Worm (Caenorhabditis elegans) whole organism, L1 larva: Measurements from ENCODE around the gene paqr-3.
A peak's percentile ranks its signal among the peaks of the same experiment; 100 is the strongest.

Source experiments
- F16B12.6 ChIP-seq: fragments of 150-350 bp; optimal IDR thresholded peaks from 2 replicates; lab custom pipeline; 2014; ENCODE audit warnings: missing biosample characterization, missing genetic modification characterization
- aha-1 ChIP-seq: fragments of 150-350 bp; optimal IDR thresholded peaks from 2 replicates; lab custom pipeline; 2014; ENCODE audit warnings: missing biosample characterization, missing genetic modification characterization
- aly-2 ChIP-seq: fragments of 150-350 bp; optimal IDR thresholded peaks from 2 replicates; lab custom pipeline; 2014; ENCODE audit warnings: missing biosample characterization, missing genetic modification characterization
- blmp-1 ChIP-seq: fragments of 150-350 bp; optimal IDR thresholded peaks from 2 replicates; lab custom pipeline; 2014; ENCODE audit warnings: missing biosample characterization, missing genetic modification characterization
- ceh-8 ChIP-seq: fragments of 200-800 bp; sonication (Bioruptor generic); optimal IDR thresholded peaks from 2 replicates; lab custom pipeline; 2018; ENCODE audit warnings: mild to moderate bottlenecking, missing genetic modification characterization, moderate library complexity, missing compliant biosample characterization
- ceh-82 ChIP-seq, 3 experiments: fragments of 150-350 bp in 1 of 3; sonication (generic microtip) in 2 of 3; optimal IDR thresholded peaks; 2 replicates each; lab custom pipeline; 2014 to 2017; ENCODE audit warnings: missing biosample characterization in 3 of 3, missing genetic modification characterization in 3 of 3
- ces-1 ChIP-seq: fragments of 150-350 bp; optimal IDR thresholded peaks from 2 replicates; lab custom pipeline; 2014; ENCODE audit warnings: missing biosample characterization, missing genetic modification reagents, missing genetic modification characterization
- efl-1 ChIP-seq, 4 experiments: fragments of 150-350 bp; optimal IDR thresholded peaks in 3 of 4; peaks in 1 of 4; 1 replicate in 1 of 4; 2 replicates in 3 of 4; lab custom pipeline; 2014; ENCODE audit warnings: missing biosample characterization in 2 of 4, missing genetic modification characterization in 2 of 4, missing genetic modification reagents in 2 of 4
- elt-2 ChIP-seq: sonication (generic microtip); optimal IDR thresholded peaks from 2 replicates; lab custom pipeline; 2016; ENCODE audit warnings: missing genetic modification characterization, mild to moderate bottlenecking, inconsistent platforms, missing compliant biosample characterization, missing genetic modification reagents
- elt-3 ChIP-seq, 6 experiments: fragments of 150-350 bp in 1 of 6; sonication (generic microtip); optimal IDR thresholded peaks; 2 replicates each; lab custom pipeline; 2017 to 2018; ENCODE audit warnings: missing biosample characterization in 6 of 6, missing genetic modification characterization in 6 of 6, inconsistent platforms in 1 of 6
- ets-5 ChIP-seq: fragments of 200-800 bp; sonication (Bioruptor generic); IDR thresholded peaks from 2 replicates; pipeline ENCODE4 v1.3.6; 2022; ENCODE audit warnings: missing genetic modification characterization, missing compliant biosample characterization
- fkh-10 ChIP-seq: sonication (generic microtip); optimal IDR thresholded peaks from 2 replicates; lab custom pipeline; 2017; ENCODE audit warnings: missing biosample characterization, missing genetic modification reagents, missing genetic modification characterization
- fkh-4 ChIP-seq: sonication (generic microtip); optimal IDR thresholded peaks from 2 replicates; lab custom pipeline; 2016; ENCODE audit warnings: missing compliant biosample characterization, missing genetic modification characterization, borderline replicate concordance
- fkh-8 ChIP-seq: sonication (generic microtip); optimal IDR thresholded peaks from 2 replicates; lab custom pipeline; 2016; ENCODE audit warnings: mild to moderate bottlenecking, missing genetic modification characterization, missing compliant biosample characterization
- hpl-2 ChIP-seq: fragments of 150-350 bp; optimal IDR thresholded peaks from 2 replicates; lab custom pipeline; 2014; ENCODE audit warnings: missing biosample characterization, missing genetic modification reagents, missing genetic modification characterization
- isw-1 ChIP-seq: fragments of 200-800 bp; sonication (Bioruptor generic); IDR thresholded peaks from 2 replicates; pipeline ENCODE4 v1.3.6; 2022; ENCODE audit warnings: missing genetic modification characterization, missing compliant biosample characterization
- jun-1 ChIP-seq: fragments of 150-350 bp; optimal IDR thresholded peaks from 2 replicates; lab custom pipeline; 2014; ENCODE audit warnings: missing biosample characterization, missing genetic modification reagents, missing genetic modification characterization
- lin-13 ChIP-seq: fragments of 150-350 bp; optimal IDR thresholded peaks from 2 replicates; lab custom pipeline; 2014; ENCODE audit warnings: missing biosample characterization, missing genetic modification reagents, missing genetic modification characterization
- lin-14 ChIP-seq: fragments of 200-800 bp; sonication (Bioruptor generic); optimal IDR thresholded peaks from 2 replicates; lab custom pipeline; 2018; ENCODE audit warnings: mild to moderate bottlenecking, missing genetic modification characterization, moderate library complexity, missing compliant biosample characterization
- lin-15B ChIP-seq: fragments of 150-350 bp; sonication (generic microtip); optimal IDR thresholded peaks from 3 replicates; lab custom pipeline; 2014; ENCODE audit warnings: missing biosample characterization, missing genetic modification characterization
- lin-35 ChIP-seq, 2 experiments: fragments of 150-350 bp; optimal IDR thresholded peaks; 2 replicates each; lab custom pipeline; 2014; ENCODE audit warnings: missing biosample characterization in 2 of 2, missing genetic modification characterization in 2 of 2, missing genetic modification reagents in 2 of 2
- lir-3 ChIP-seq: sonication (generic microtip); optimal IDR thresholded peaks from 2 replicates; lab custom pipeline; 2016; ENCODE audit warnings: mild to moderate bottlenecking, missing genetic modification characterization, moderate library complexity, missing compliant biosample characterization; ENCODE audit not compliant: poor library complexity
- lsy-2 ChIP-seq, 2 experiments: fragments of 150-350 bp; optimal IDR thresholded peaks; 2 replicates each; lab custom pipeline; 2014; ENCODE audit warnings: missing biosample characterization in 2 of 2, missing genetic modification characterization in 2 of 2
- mab-9 ChIP-seq: fragments of 200-800 bp; sonication (Bioruptor generic); IDR thresholded peaks from 2 replicates; pipeline ENCODE4 v1.3.6; 2022; ENCODE audit warnings: missing genetic modification reagents, missing genetic modification characterization, missing compliant biosample characterization
- mdl-1 ChIP-seq, 2 experiments: fragments of 150-350 bp; optimal IDR thresholded peaks; 2 replicates each; lab custom pipeline; 2014 to 2017; ENCODE audit warnings: missing biosample characterization in 2 of 2, missing genetic modification characterization in 2 of 2, inconsistent platforms in 1 of 2
- mef-2 ChIP-seq: fragments of 150-350 bp; optimal IDR thresholded peaks from 2 replicates; lab custom pipeline; 2014; ENCODE audit warnings: missing biosample characterization, missing genetic modification characterization
- nhr-12 ChIP-seq: sonication (generic microtip); optimal IDR thresholded peaks from 2 replicates; lab custom pipeline; 2017; ENCODE audit warnings: missing biosample characterization, missing genetic modification characterization
- nhr-20 ChIP-seq: sonication (generic microtip); optimal IDR thresholded peaks from 2 replicates; lab custom pipeline; 2016; ENCODE audit warnings: mild to moderate bottlenecking, missing genetic modification characterization, missing compliant biosample characterization
- nhr-237 ChIP-seq: fragments of 150-350 bp; optimal IDR thresholded peaks from 2 replicates; lab custom pipeline; 2014; ENCODE audit warnings: missing biosample characterization, missing genetic modification characterization
- nhr-28 ChIP-seq: fragments of 150-350 bp; optimal IDR thresholded peaks from 2 replicates; lab custom pipeline; 2014; ENCODE audit warnings: missing biosample characterization, missing genetic modification characterization
- nhr-71 ChIP-seq: sonication (generic microtip); optimal IDR thresholded peaks from 2 replicates; lab custom pipeline; 2016; ENCODE audit warnings: mild to moderate bottlenecking, missing genetic modification characterization, moderate library complexity, missing compliant biosample characterization
- nhr-77 ChIP-seq: fragments of 150-350 bp; optimal IDR thresholded peaks from 2 replicates; lab custom pipeline; 2014; ENCODE audit warnings: missing biosample characterization, missing genetic modification characterization
- nhr-90 ChIP-seq: sonication (generic microtip); optimal IDR thresholded peaks from 2 replicates; lab custom pipeline; 2016; ENCODE audit warnings: mild to moderate bottlenecking, missing genetic modification characterization, missing compliant biosample characterization; ENCODE audit not compliant: poor library complexity
- pqm-1 ChIP-seq: sonication (generic microtip); optimal IDR thresholded peaks from 3 replicates; lab custom pipeline; 2017; ENCODE audit warnings: missing biosample characterization, missing genetic modification characterization
- rnt-1 ChIP-seq: sonication (generic microtip); optimal IDR thresholded peaks from 2 replicates; lab custom pipeline; 2016; ENCODE audit warnings: mild to moderate bottlenecking, missing genetic modification characterization, moderate library complexity, missing compliant biosample characterization
- skn-1 ChIP-seq: fragments of 150-350 bp; optimal IDR thresholded peaks from 2 replicates; lab custom pipeline; 2014; ENCODE audit warnings: missing biosample characterization, missing genetic modification characterization
- snu-23 ChIP-seq: sonication (generic microtip); optimal IDR thresholded peaks from 2 replicates; lab custom pipeline; 2016; ENCODE audit warnings: missing genetic modification characterization, missing compliant biosample characterization
- sptf-1 ChIP-seq: fragments of 150-350 bp; optimal IDR thresholded peaks from 2 replicates; lab custom pipeline; 2014; ENCODE audit warnings: missing biosample characterization, missing genetic modification characterization
- sup-37 ChIP-seq: fragments of 200-800 bp; sonication (Bioruptor generic); optimal IDR thresholded peaks from 2 replicates; lab custom pipeline; 2018; ENCODE audit warnings: mild to moderate bottlenecking, missing genetic modification characterization, missing compliant biosample characterization
- swsn-7 ChIP-seq: sonication (generic microtip); optimal IDR thresholded peaks from 2 replicates; lab custom pipeline; 2016; ENCODE audit warnings: missing genetic modification characterization, missing compliant biosample characterization
- tbx-2 ChIP-seq: sonication (generic microtip); optimal IDR thresholded peaks from 2 replicates; lab custom pipeline; 2016; ENCODE audit warnings: missing genetic modification characterization, missing compliant biosample characterization
- tlp-1 ChIP-seq: fragments of 150-350 bp; optimal IDR thresholded peaks from 2 replicates; lab custom pipeline; 2014; ENCODE audit warnings: missing biosample characterization, missing genetic modification characterization
- unc-130 ChIP-seq: fragments of 150-350 bp; optimal IDR thresholded peaks from 2 replicates; lab custom pipeline; 2017; ENCODE audit warnings: missing biosample characterization, missing genetic modification characterization, inconsistent platforms
- unc-30 ChIP-seq: sonication (generic microtip); optimal IDR thresholded peaks from 2 replicates; lab custom pipeline; 2017; ENCODE audit warnings: missing biosample characterization, missing genetic modification characterization
- vab-15 ChIP-seq: sonication (generic microtip); optimal IDR thresholded peaks from 2 replicates; lab custom pipeline; 2017; ENCODE audit warnings: missing genotype, mild to moderate bottlenecking, missing genetic modification characterization, missing compliant biosample characterization
- xbp-1 ChIP-seq: sonication (generic microtip); optimal IDR thresholded peaks from 2 replicates; lab custom pipeline; 2016; ENCODE audit warnings: missing genetic modification characterization, missing compliant biosample characterization
- zip-4 ChIP-seq: fragments of 200-800 bp; sonication (Bioruptor generic); optimal IDR thresholded peaks from 2 replicates; lab custom pipeline; 2018; ENCODE audit warnings: mild to moderate bottlenecking, missing genetic modification characterization, moderate library complexity, missing compliant biosample characterization
- ztf-11 ChIP-seq, 2 experiments: sonication (generic microtip); optimal IDR thresholded peaks; 2 replicates each; lab custom pipeline; 2016 to 2017; ENCODE audit warnings: missing genetic modification characterization in 2 of 2, missing biosample characterization in 1 of 2, missing compliant biosample characterization in 1 of 2

The paqr-3 gene

ce11 chrIV:14417128-14417527, 33.6 kb upstream of the paqr-3 start, which contains the start of gene F55B11.6:
TSS of gene F55B11.6 (minus strand) at chrIV:14417228.
- no peak for TF ChIP-seq elt-3 (tag; optimal IDR thresholded peaks at IDR 0.05; lab: Kevin White, UChicago)
- TF ChIP-seq ces-1 (GFP tag; lab: Kevin White, UChicago), result no peak
- TF ChIP-seq zip-4 (GFP tag; lab: Kevin White, UChicago), result no peak
- TF ChIP-seq unc-30, result no peak
- no peak for TF ChIP-seq lin-14 (GFP tag; lab: Kevin White, UChicago)
- TF ChIP-seq lir-3 (tag; lab: Kevin White, UChicago), result no peak
- no peak for TF ChIP-seq ceh-82 (tag; optimal IDR thresholded peaks at IDR 0.05; lab: Kevin White, UChicago)

- TF ChIP-seq zip-4 (GFP tag; lab: Kevin White, UChicago) (no peak), nhr-28 (no peak), mdl-1 (tag; optimal IDR thresholded peaks at IDR 0.05; lab: Kevin White, UChicago) (peak in 1 of 2 experiments; percentile 8), lin-35 (GFP tag; optimal IDR thresholded peaks at IDR 0.05; lab: Kevin White, UChicago) (peak in 1 of 2 experiments; percentile 50), pqm-1 (tag; lab: Kevin White, UChicago) (peak; percentile 87), tlp-1 (tag; lab: Kevin White, UChicago) (peak; percentile 85), jun-1 (tag; lab: Kevin White, UChicago) (peak; percentile 42), elt-3 (tag; optimal IDR thresholded peaks at IDR 0.05; lab: Kevin White, UChicago) (peak in 5 of 6 experiments; percentile 85 to 96 (median 94)), elt-2 (tag; lab: Kevin White, UChicago) (peak; percentile 99), fkh-8 (tag; lab: Kevin White, UChicago) (no peak), fkh-10 (GFP tag; lab: Kevin White, UChicago) (no peak), sup-37 (GFP tag; lab: Kevin White, UChicago) (no peak), blmp-1 (no peak), lin-13 (no peak), nhr-20 (tag; lab: Kevin White, UChicago) (peak; percentile 33), rnt-1 (no peak), aly-2 (tag; lab: Kevin White, UChicago) (no peak), aha-1 (tag; lab: Kevin White, UChicago) (no peak), nhr-71 (peak; percentile 29), xbp-1 (tag; lab: Kevin White, UChicago) (no peak), sptf-1 (tag; lab: Kevin White, UChicago) (no peak), lsy-2 (tag; optimal IDR thresholded peaks at IDR 0.05; lab: Kevin White, UChicago) (peak in 1 of 2 experiments; percentile 4), snu-23 (no peak), nhr-90 (peak; percentile 49)
- TF ChIP-seq, all 84 proteins: peak for 11
Observed at ce11 chrIV:14414200-14414599, 30.7 kb upstream of the paqr-3 start.

- TF ChIP-seq aha-1 (tag; lab: Kevin White, UChicago) (no peak), fkh-8 (tag; lab: Kevin White, UChicago) (no peak), xbp-1 (tag; lab: Kevin White, UChicago) (no peak), isw-1 (GFP tag; lab: Robert Waterston, UW) (no peak), tbx-2 (tag; lab: Kevin White, UChicago) (no peak), mdl-1 (tag; optimal IDR thresholded peaks at IDR 0.05; lab: Kevin White, UChicago) (peak in 1 of 2 experiments; percentile 53), hpl-2 (GFP tag; lab: Kevin White, UChicago) (no peak), unc-130 (tag; lab: Kevin White, UChicago) (no peak), fkh-4 (tag; lab: Kevin White, UChicago) (no peak), rnt-1 (no peak), lin-15B (tag; lab: Kevin White, UChicago) (no peak), F16B12.6 (tag; lab: Kevin White, UChicago) (no peak), skn-1 (peak; percentile 26), efl-1 (optimal IDR thresholded peaks at IDR 0.05; lab: Kevin White, UChicago) (no peak), efl-1 (GFP tag; optimal IDR thresholded peaks at IDR 0.05 in 1 of 2; lab: Kevin White, UChicago) (no peak), jun-1 (tag; lab: Kevin White, UChicago) (peak; percentile 45), ces-1 (GFP tag; lab: Kevin White, UChicago) (no peak), nhr-77 (no peak), vab-15 (tag; lab: Kevin White, UChicago) (no peak), swsn-7 (tag; lab: Kevin White, UChicago) (no peak), mab-9 (GFP tag; lab: Robert Waterston, UW) (no peak), nhr-237 (no peak), elt-2 (tag; lab: Kevin White, UChicago) (peak; percentile 92), ceh-8 (GFP tag; lab: Kevin White, UChicago) (no peak), ets-5 (no peak), nhr-90 (peak; percentile 36), sptf-1 (tag; lab: Kevin White, UChicago) (no peak), ztf-11 (tag; optimal IDR thresholded peaks at IDR 0.05; lab: Kevin White, UChicago) (no peak), mef-2 (tag; lab: Kevin White, UChicago) (no peak), nhr-12 (tag; lab: Kevin White, UChicago) (no peak)
Observed at ce11 chrIV:14413386-14413785, 29.9 kb upstream of the paqr-3 start.
